Worm (Caenorhabditis elegans) whole organism, midembryonic: ENCODE data around the gene ZC262.2.

ENCODE experiments used
- cog-1 ChIP-seq: sonication (generic microtip); optimal IDR thresholded peaks from 2 replicates; lab custom pipeline; 2016; ENCODE audit warnings: missing genetic modification characterization, missing compliant biosample characterization
- klf-2 ChIP-seq: fragments of 200-800 bp; sonication (Bioruptor generic); conservative IDR thresholded peaks from 2 replicates; pipeline ENCODE4 v1.3.6; 2022; ENCODE audit warnings: missing genetic modification reagents, missing genetic modification characterization, missing compliant biosample characterization
- med-1 ChIP-seq: sonication (generic microtip); optimal IDR thresholded peaks from 2 replicates; lab custom pipeline; 2017; ENCODE audit warnings: missing genetic modification characterization, mild to moderate bottlenecking, missing compliant biosample characterization, antibody characterized with exemption, missing genetic modification reagents; ENCODE audit not compliant: insufficient read depth
- tab-1 ChIP-seq: fragments of 200-800 bp; sonication (Bioruptor generic); IDR thresholded peaks from 2 replicates; pipeline ENCODE4 v1.3.6; 2022; ENCODE audit warnings: missing genetic modification characterization, missing compliant biosample characterization
- ztf-23 ChIP-seq: fragments of 200-800 bp; sonication (Bioruptor generic); IDR thresholded peaks from 2 replicates; pipeline ENCODE4 v1.3.6; 2022; ENCODE audit warnings: missing genetic modification reagents, missing genetic modification characterization, missing compliant biosample characterization

- TF ChIP-seq ztf-23 = no peak
- no peak for TF ChIP-seq med-1 (GFP tag; lab: Kevin White, UChicago)
- no peak for TF ChIP-seq cog-1
- TF ChIP-seq tab-1 (GFP tag; lab: Robert Waterston, UW) = no peak
- no peak for TF ChIP-seq klf-2
Observed at ce11 chrIII:8380645-8381044, 48.8 kb downstream of the ZC262.2 start, which contains the start of gene R05D3.12.
